Fruit fly (Drosophila melanogaster) Kc167 (cell line): ENCODE results near the gene CG15034.

ENCODE experiments used
- Myc ChIP-seq: fragments of >200 bp; optimal IDR thresholded peaks from 2 replicates; lab custom pipeline; 2017; ENCODE audit warnings: missing external identifiers
- Sin3A ChIP-seq: fragments of >200 bp; optimal IDR thresholded peaks from 2 replicates; lab custom pipeline; 2018; ENCODE audit warnings: missing external identifiers
- h ChIP-seq: fragments of >200 bp; optimal IDR thresholded peaks from 3 replicates; lab custom pipeline; 2018; ENCODE audit warnings: missing external identifiers
- insv ChIP-seq: fragments of >200 bp; optimal IDR thresholded peaks from 3 replicates; lab custom pipeline; 2018; ENCODE audit warnings: missing external identifiers
- psq ChIP-seq: fragments of >200 bp; optimal IDR thresholded peaks from 2 replicates; lab custom pipeline; 2017; ENCODE audit warnings: missing external identifiers
- ttk ChIP-seq: sonication (Bioruptor generic); optimal IDR thresholded peaks from 2 replicates; lab custom pipeline; 2017; ENCODE audit warnings: missing external identifiers

DNA sequence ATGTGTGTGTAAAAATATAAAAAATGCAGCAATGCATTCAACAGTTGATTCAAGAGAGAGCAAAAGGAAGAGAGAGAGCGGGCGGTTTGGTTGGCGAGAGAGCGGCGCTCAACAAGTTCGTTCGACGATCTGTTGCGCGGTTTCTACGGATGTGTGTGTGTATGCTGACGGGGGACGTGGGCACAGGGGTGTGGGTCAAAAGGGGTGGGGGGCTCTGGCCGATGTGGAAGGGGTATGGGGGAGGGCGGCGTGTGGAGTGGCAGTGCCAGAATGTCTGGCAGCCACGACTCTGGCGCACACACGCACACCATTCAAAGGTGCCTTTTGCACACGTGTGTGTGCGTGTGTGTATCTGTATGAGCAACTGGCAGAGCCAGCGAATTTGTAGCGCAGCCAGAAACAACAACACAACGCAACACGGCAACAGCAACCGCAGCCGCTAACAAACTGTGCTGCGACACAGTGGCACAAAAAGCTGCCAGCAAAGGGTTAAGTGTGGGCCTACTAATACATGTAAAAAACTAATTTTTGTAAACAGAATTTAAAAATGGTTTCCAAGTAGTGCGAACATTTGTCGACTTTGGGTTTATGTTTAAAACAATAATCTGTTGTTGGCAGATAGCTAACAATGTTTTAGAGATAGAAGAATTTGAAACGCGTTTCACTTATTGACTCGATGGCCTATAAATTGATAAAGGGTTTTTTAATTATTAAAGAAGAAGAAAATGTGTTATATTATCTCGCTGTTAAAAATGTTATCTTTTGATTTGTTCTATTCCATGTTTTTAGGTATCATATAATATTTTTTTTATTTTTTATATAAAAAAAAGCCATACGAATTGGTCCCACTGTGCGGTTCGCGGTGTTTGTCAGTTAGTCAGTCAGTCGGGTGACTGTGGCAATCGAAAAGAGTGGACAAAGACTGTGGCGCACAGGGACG, 40.5 kb downstream of the CG15034 start:
- TF ChIP-seq psq (lab: Kevin White, UChicago) (no peak), h (no peak), ttk (lab: Kevin White, UChicago) (no peak), insv (lab: Kevin White, UChicago) (no peak), Sin3A (lab: Kevin White, UChicago) (no peak), Myc (no peak)
